Worm (Caenorhabditis elegans) whole organism, L2 larva: Measurements from ENCODE around the gene F58G1.8.

ENCODE experiments used
- Y55F3AM.14 ChIP-seq: fragments of 200-800 bp; sonication (Bioruptor generic); optimal IDR thresholded peaks from 2 replicates; lab custom pipeline; 2018; ENCODE audit warnings: mild to moderate bottlenecking, missing genetic modification characterization, missing compliant biosample characterization
- dmd-4 ChIP-seq: sonication (generic microtip); optimal IDR thresholded peaks from 2 replicates; lab custom pipeline; 2017; ENCODE audit warnings: missing biosample characterization, missing genetic modification characterization
- nhr-77 ChIP-seq: fragments of 150-350 bp; optimal IDR thresholded peaks from 2 replicates; lab custom pipeline; 2014; ENCODE audit warnings: missing biosample characterization, missing genetic modification characterization

DNA sequence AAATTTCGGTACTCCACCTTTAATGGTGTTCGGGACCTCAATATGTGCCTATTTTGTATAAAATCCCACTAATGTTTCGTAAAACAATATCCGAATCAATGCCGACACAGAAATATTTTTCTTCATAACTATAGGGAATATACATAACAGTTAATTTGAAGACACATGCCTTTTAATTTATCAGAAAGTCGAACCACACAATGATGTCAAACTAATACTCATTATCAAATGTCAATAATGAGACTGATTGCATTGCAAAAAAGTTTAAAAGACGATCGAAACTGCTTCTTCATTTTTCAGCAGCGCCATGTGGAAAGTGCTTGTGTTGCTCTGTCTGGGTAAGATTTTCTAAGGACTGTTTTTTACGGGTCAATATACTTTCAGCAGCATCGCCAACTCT, 24.4 kb downstream of the F58G1.8 start, which contains the start of gene clec-65:
- TF ChIP-seq nhr-77 (no peak), dmd-4 (tag; lab: Kevin White, UChicago) (no peak), Y55F3AM.14 (GFP tag; lab: Kevin White, UChicago) (no peak)
